Worm (Caenorhabditis elegans): Measurements from ENCODE around the gene Y116A8B.4.

The Y116A8B.4 gene

ce11 chrIV:17207864-17208263 lies 15.7 kb upstream of the Y116A8B.4 start:
- TF ChIP-seq elt-2 (tag; optimal IDR thresholded peaks at IDR 0.05) (peak; percentile 4), unc-30 (tag; optimal IDR thresholded peaks at IDR 0.05) (no peak)

- TF ChIP-seq nhr-84 (tag; optimal IDR thresholded peaks at IDR 0.05): no peak
- no peak for TF ChIP-seq elt-2 (tag; optimal IDR thresholded peaks at IDR 0.05)
- peak; percentile 26 for TF ChIP-seq dsc-1 (tag; optimal IDR thresholded peaks at IDR 0.05)
- peak; percentile 13 for TF ChIP-seq nhr-71 (tag; optimal IDR thresholded peaks at IDR 0.05)
- peak; percentile 24 for TF ChIP-seq mep-1 (tag; optimal IDR thresholded peaks at IDR 0.05)
- peak; percentile 73 for TF ChIP-seq pag-3 (tag; optimal IDR thresholded peaks at IDR 0.05; ENCODE audit: borderline replicate concordance, insufficient read depth)
- TF ChIP-seq C04F5.9 (tag; optimal IDR thresholded peaks at IDR 0.05): no peak
- no peak for TF ChIP-seq nhr-47 (tag; optimal IDR thresholded peaks at IDR 0.05)
- TF ChIP-seq fos-1 (tag; optimal IDR thresholded peaks at IDR 0.05): no peak
- peak; percentile 75 for TF ChIP-seq blmp-1 (tag; optimal IDR thresholded peaks at IDR 0.05)
These were observed 14.3 kb upstream of the Y116A8B.4 start for ce11 chrIV:17209309-17209708.

- no peak for TF ChIP-seq C04F5.9 (tag; optimal IDR thresholded peaks at IDR 0.05)
- no peak for TF ChIP-seq nhr-47 (tag; optimal IDR thresholded peaks at IDR 0.05)
- TF ChIP-seq tbx-2 (tag; optimal IDR thresholded peaks at IDR 0.05): no peak
- peak in 1 of 3 experiments; percentile 0 for TF ChIP-seq dpl-1 (GFP tag; optimal IDR thresholded peaks at IDR 0.05)
- TF ChIP-seq nhr-71 (tag; optimal IDR thresholded peaks at IDR 0.05): no peak
- TF ChIP-seq ceh-82 (tag; optimal IDR thresholded peaks at IDR 0.05): no peak
- no peak for TF ChIP-seq F16B12.6 (tag; optimal IDR thresholded peaks at IDR 0.05)
- no peak for TF ChIP-seq skn-1 (tag; optimal IDR thresholded peaks at IDR 0.05)
- peak; percentile 44 for TF ChIP-seq pag-3 (tag; optimal IDR thresholded peaks at IDR 0.05; ENCODE audit: borderline replicate concordance, insufficient read depth)
- no peak for TF ChIP-seq elt-2 (tag; optimal IDR thresholded peaks at IDR 0.05)
- no peak for TF ChIP-seq ceh-90 (tag; optimal IDR thresholded peaks at IDR 0.05)
- TF ChIP-seq vab-15 (tag; optimal IDR thresholded peaks at IDR 0.05): no peak
- no peak for TF ChIP-seq nhr-76 (tag; optimal IDR thresholded peaks at IDR 0.05)
- no peak for TF ChIP-seq jun-1 (tag; optimal IDR thresholded peaks at IDR 0.05)
- TF ChIP-seq C16A3.4 (tag; optimal IDR thresholded peaks at IDR 0.05): no peak
- peak; percentile 78 for TF ChIP-seq blmp-1 (tag; optimal IDR thresholded peaks at IDR 0.05)
- no peak for TF ChIP-seq lin-39 (tag; optimal IDR thresholded peaks at IDR 0.05)
- peak in 1 of 2 experiments; percentile 6 for TF ChIP-seq lin-35 (GFP tag; optimal IDR thresholded peaks at IDR 0.05)
- no peak for TF ChIP-seq nhr-12 (tag; optimal IDR thresholded peaks at IDR 0.05)
- peak in 1 of 6 experiments; percentile 50 for TF ChIP-seq elt-3 (tag; optimal IDR thresholded peaks at IDR 0.05)
- TF ChIP-seq hlh-17 (GFP tag; optimal IDR thresholded peaks at IDR 0.05; ENCODE audit: borderline replicate concordance): no peak
- TF ChIP-seq efl-1 (optimal IDR thresholded peaks at IDR 0.05): peak; percentile 17 to 19
- TF ChIP-seq efl-1 (GFP tag; optimal IDR thresholded peaks at IDR 0.05 in 1 of 2): no peak
- no peak for TF ChIP-seq ceh-88 (GFP tag; IDR thresholded peaks at IDR 0.05)
- TF ChIP-seq irx-1 (tag; optimal IDR thresholded peaks at IDR 0.05): no peak
- TF ChIP-seq Y116A8C.19 (tag; optimal IDR thresholded peaks at IDR 0.05; ENCODE audit: borderline replicate concordance): no peak
- TF ChIP-seq snpc-4 (tag; optimal IDR thresholded peaks at IDR 0.05): no peak
- no peak for TF ChIP-seq egl-27 (tag; optimal IDR thresholded peaks at IDR 0.05)
- no peak for TF ChIP-seq alr-1 (tag; optimal IDR thresholded peaks at IDR 0.05; ENCODE audit: borderline replicate concordance)
- no peak for TF ChIP-seq lin-14 (GFP tag; optimal IDR thresholded peaks at IDR 0.05)
- TF ChIP-seq dsc-1 (tag; optimal IDR thresholded peaks at IDR 0.05): no peak
- no peak for TF ChIP-seq sup-37 (GFP tag; optimal IDR thresholded peaks at IDR 0.05)
- no peak for TF ChIP-seq zip-4 (GFP tag; optimal IDR thresholded peaks at IDR 0.05)
- TF ChIP-seq ceh-63 (GFP tag; optimal IDR thresholded peaks at IDR 0.05): no peak
- no peak for TF ChIP-seq sptf-1 (tag; optimal IDR thresholded peaks at IDR 0.05)
- no peak for TF ChIP-seq hpl-2 (GFP tag; optimal IDR thresholded peaks at IDR 0.05)
- TF ChIP-seq mep-1 (tag; optimal IDR thresholded peaks at IDR 0.05): no peak
These were observed 12.8 kb upstream of the Y116A8B.4 start for ce11 chrIV:17210754-17211153.

Data from whole organism, L1 larva.